Fruit fly (Drosophila melanogaster) whole organism, pupa: Measurements from ENCODE around the gene lectin-37Da.

Experiments
- CG12605 ChIP-seq: fragments of 200-800 bp; sonication (Bioruptor generic); IDR thresholded peaks from 2 replicates; pipeline ENCODE4 v1.3.6; 2022; ENCODE audit warnings: missing biosample characterization, missing genetic modification characterization
- CG17806 ChIP-seq: fragments of 200-800 bp; sonication (Bioruptor generic); optimal IDR thresholded peaks from 2 replicates; lab custom pipeline; 2018; ENCODE audit warnings: missing biosample characterization, mild to moderate bottlenecking, missing genetic modification characterization, moderate library complexity
- CG32121 ChIP-seq: fragments of 200-800 bp; sonication (Bioruptor generic); IDR thresholded peaks from 2 replicates; pipeline ENCODE4 v1.3.6; 2022; ENCODE audit warnings: missing biosample characterization, missing genetic modification characterization
- CG4496 ChIP-seq: fragments of 200-800 bp; sonication (Bioruptor generic); IDR thresholded peaks from 3 replicates; pipeline ENCODE4 v1.3.6; 2022; ENCODE audit warnings: missing biosample characterization, missing genetic modification characterization
- Pif1A ChIP-seq: fragments of 200-800 bp; sonication (Bioruptor generic); optimal IDR thresholded peaks from 3 replicates; lab custom pipeline; 2016; ENCODE audit warnings: missing biosample characterization, missing genetic modification characterization
- Pif1B ChIP-seq: fragments of 200-800 bp; sonication (Bioruptor generic); optimal IDR thresholded peaks from 3 replicates; lab custom pipeline; 2016; ENCODE audit warnings: missing biosample characterization, missing genetic modification characterization
- Snoo ChIP-seq: fragments of 200-800 bp; sonication (Bioruptor generic); optimal IDR thresholded peaks from 3 replicates; lab custom pipeline; 2017; ENCODE audit warnings: missing biosample characterization, mild to moderate bottlenecking, missing genetic modification characterization, inconsistent platforms
- fd96Ca ChIP-seq: fragments of 200-800 bp; sonication (Bioruptor generic); IDR thresholded peaks from 3 replicates; pipeline ENCODE4 v1.3.6; 2022; ENCODE audit warnings: missing biosample characterization, missing genetic modification characterization

DNA sequence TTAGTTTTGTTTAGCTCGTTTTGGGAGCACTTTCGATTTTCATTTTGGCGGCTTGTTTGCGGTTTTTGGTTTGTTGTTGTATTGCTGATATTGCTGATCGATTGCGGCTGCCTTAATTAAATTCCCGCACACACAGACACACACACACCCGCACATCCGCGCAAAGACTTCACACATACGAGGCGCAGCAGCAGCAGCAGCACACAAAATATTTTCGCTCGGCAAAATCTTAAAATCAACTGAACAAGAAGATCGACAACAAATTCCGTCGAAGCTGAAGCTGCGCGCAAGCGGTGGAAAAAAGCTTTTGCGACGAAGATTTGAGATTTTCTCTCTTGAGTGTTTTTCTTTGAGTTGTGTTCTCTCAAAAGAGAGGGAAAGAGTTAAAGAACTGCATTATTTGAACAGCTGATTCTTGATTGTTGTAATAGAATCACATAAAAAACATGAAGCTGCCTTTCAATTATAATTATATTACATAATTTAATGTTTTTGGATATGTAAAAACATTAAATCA is 3.8 kb upstream of the lectin-37Da start:
- peak; percentile 15; the same call in 1 of the 3 replicates for TF ChIP-seq CG4496 (GFP tag; lab: Robert Waterston, UW)
- no peak for TF ChIP-seq CG17806
- no peak for TF ChIP-seq Pif1B (GFP tag; lab: Kevin White, UChicago)
- 0 out of 2 replicates have a peak, but pooled peaks have one; percentile 31 for TF ChIP-seq CG12605 (GFP tag; lab: Robert Waterston, UW)
- peak; percentile 47; the same call in 1 of the 2 replicates for TF ChIP-seq CG32121 (GFP tag; lab: Robert Waterston, UW)
- TF ChIP-seq Pif1A (GFP tag; lab: Kevin White, UChicago): no peak
- TF ChIP-seq Snoo (tag; lab: Kevin White, UChicago): no peak
- TF ChIP-seq fd96Ca (GFP tag; lab: Robert Waterston, UW): no peak
